Fruit fly (Drosophila melanogaster) whole organism, embryonic: ENCODE measurements around the gene Pino.

Source experiments
- ATbp ChIP-seq: fragments of 200-800 bp; sonication (Bioruptor generic); optimal IDR thresholded peaks from 2 replicates; lab custom pipeline; 2017; ENCODE audit warnings: missing biosample characterization, mild to moderate bottlenecking, missing genetic modification characterization, missing genetic modification reagents
- C15 ChIP-seq: fragments of 200-800 bp; sonication (Bioruptor generic); IDR thresholded peaks from 3 replicates; pipeline ENCODE4 v1.3.6; 2022; ENCODE audit warnings: missing biosample characterization, missing genetic modification characterization
- CG10267 ChIP-seq: fragments of 200-800 bp; sonication (Bioruptor generic); optimal IDR thresholded peaks from 2 replicates; lab custom pipeline; 2018; ENCODE audit warnings: missing biosample characterization, mild to moderate bottlenecking, missing genetic modification characterization, moderate library complexity
- CG10462 ChIP-seq: fragments of 200-800 bp; sonication (Bioruptor generic); optimal IDR thresholded peaks from 2 replicates; lab custom pipeline; 2016; ENCODE audit warnings: missing biosample characterization, missing genetic modification characterization
- CG10565 ChIP-seq: fragments of 200-800 bp; sonication (Bioruptor generic); optimal IDR thresholded peaks from 3 replicates; lab custom pipeline; 2016; ENCODE audit warnings: missing biosample characterization, mild to moderate bottlenecking, missing genetic modification characterization
- CG10979 ChIP-seq: fragments of 200-800 bp; sonication (Bioruptor generic); optimal IDR thresholded peaks from 2 replicates; lab custom pipeline; 2018; ENCODE audit warnings: missing biosample characterization, mild to moderate bottlenecking, missing genetic modification characterization, moderate library complexity
- CG15479 ChIP-seq: fragments of 200-800 bp; sonication (Bioruptor generic); optimal IDR thresholded peaks from 3 replicates; lab custom pipeline; 2019; ENCODE audit warnings: missing biosample characterization, mild to moderate bottlenecking, missing genetic modification characterization, moderate library complexity
- CG16815 ChIP-seq: fragments of 200-800 bp; sonication (Bioruptor generic); optimal IDR thresholded peaks from 3 replicates; lab custom pipeline; 2017; ENCODE audit warnings: missing biosample characterization, mild to moderate bottlenecking, missing genetic modification characterization
- CG18011 ChIP-seq: fragments of 200-800 bp; sonication (Bioruptor generic); optimal IDR thresholded peaks from 2 replicates; lab custom pipeline; 2017; ENCODE audit warnings: missing biosample characterization, missing genetic modification characterization, mild to moderate bottlenecking, moderate library complexity, missing genotype
- CG2199 ChIP-seq: fragments of 200-800 bp; sonication (Bioruptor generic); IDR thresholded peaks from 3 replicates; pipeline ENCODE4 v1.3.6; 2022; ENCODE audit warnings: missing biosample characterization, missing genetic modification characterization
- CG2875 ChIP-seq: fragments of 200-800 bp; sonication (Bioruptor generic); optimal IDR thresholded peaks from 2 replicates; lab custom pipeline; 2017; ENCODE audit warnings: missing biosample characterization, mild to moderate bottlenecking, missing genetic modification characterization, missing genetic modification reagents
- CG3065 ChIP-seq: fragments of 200-800 bp; sonication (Bioruptor generic); optimal IDR thresholded peaks from 2 replicates; lab custom pipeline; 2016; ENCODE audit warnings: missing biosample characterization, missing genetic modification characterization
- CG3163 ChIP-seq: fragments of 200-800 bp; sonication (Bioruptor generic); optimal IDR thresholded peaks from 3 replicates; lab custom pipeline; 2016; ENCODE audit warnings: missing biosample characterization, missing genetic modification characterization
- CG32772 ChIP-seq: fragments of 200-800 bp; sonication (Bioruptor generic); IDR thresholded peaks from 2 replicates; pipeline ENCODE4 v1.3.6; 2022; ENCODE audit warnings: missing biosample characterization, missing genetic modification characterization
- CG6654 ChIP-seq: fragments of 200-800 bp; sonication (Bioruptor generic); optimal IDR thresholded peaks from 2 replicates; lab custom pipeline; 2017; ENCODE audit warnings: missing biosample characterization, mild to moderate bottlenecking, missing genetic modification characterization
- CG6683 ChIP-seq: fragments of 200-800 bp; sonication (Bioruptor generic); optimal IDR thresholded peaks from 2 replicates; lab custom pipeline; 2017; ENCODE audit warnings: missing biosample characterization, mild to moderate bottlenecking, missing genetic modification characterization, missing genetic modification reagents
- CG8944 ChIP-seq: fragments of 200-800 bp; sonication (Bioruptor generic); optimal IDR thresholded peaks from 3 replicates; lab custom pipeline; 2016; ENCODE audit warnings: missing biosample characterization, missing genetic modification characterization
- CG9727 ChIP-seq: fragments of 200-800 bp; sonication (Bioruptor generic); optimal IDR thresholded peaks from 3 replicates; lab custom pipeline; 2017; ENCODE audit warnings: missing biosample characterization, mild to moderate bottlenecking, missing genetic modification characterization
- CHES-1-like ChIP-seq: fragments of 200-800 bp; sonication (Bioruptor generic); optimal IDR thresholded peaks from 2 replicates; lab custom pipeline; 2016; ENCODE audit warnings: missing biosample characterization, missing genetic modification characterization
- CTCF ChIP-seq: fragments of 200-800 bp; sonication (Bioruptor generic); optimal IDR thresholded peaks from 2 replicates; lab custom pipeline; 2017; ENCODE audit warnings: missing biosample characterization, mild to moderate bottlenecking, missing genetic modification characterization, moderate library complexity
- Camta ChIP-seq: fragments of 200-800 bp; sonication (Bioruptor generic); optimal IDR thresholded peaks from 2 replicates; lab custom pipeline; 2016; ENCODE audit warnings: missing biosample characterization, missing genetic modification characterization
- Dek ChIP-seq: fragments of 200-800 bp; sonication (Bioruptor generic); optimal IDR thresholded peaks from 3 replicates; lab custom pipeline; 2019; ENCODE audit warnings: missing biosample characterization, mild to moderate bottlenecking, missing genetic modification characterization, moderate library complexity
- Fer2 ChIP-seq: fragments of 200-800 bp; sonication (Bioruptor generic); optimal IDR thresholded peaks from 2 replicates; lab custom pipeline; 2018; ENCODE audit warnings: missing biosample characterization, mild to moderate bottlenecking, missing genetic modification characterization, moderate library complexity
- GATAe ChIP-seq: fragments of 200-800 bp; sonication (Bioruptor generic); conservative IDR thresholded peaks from 2 replicates; pipeline ENCODE4 v1.3.6; 2022; ENCODE audit warnings: missing biosample characterization, missing genetic modification characterization
- Gsc ChIP-seq: fragments of 200-800 bp; sonication (Bioruptor generic); IDR thresholded peaks from 2 replicates; pipeline ENCODE4 v1.3.6; 2022; ENCODE audit warnings: missing biosample characterization, missing genetic modification characterization
- HLH54F ChIP-seq: fragments of 200-800 bp; sonication (Bioruptor generic); optimal IDR thresholded peaks from 3 replicates; lab custom pipeline; 2016; ENCODE audit warnings: missing biosample characterization, missing genetic modification characterization
- Mad ChIP-seq: fragments of 200-800 bp; sonication (Bioruptor generic); optimal IDR thresholded peaks from 2 replicates; lab custom pipeline; 2016; ENCODE audit warnings: missing biosample characterization, missing genetic modification characterization
- Mes4 ChIP-seq: fragments of 200-800 bp; sonication (Bioruptor generic); optimal IDR thresholded peaks from 2 replicates; lab custom pipeline; 2016; ENCODE audit warnings: missing biosample characterization, missing genetic modification characterization
- NC2α ChIP-seq: fragments of 200-800 bp; sonication (Bioruptor generic); optimal IDR thresholded peaks from 2 replicates; lab custom pipeline; 2016; ENCODE audit warnings: missing biosample characterization, missing genetic modification characterization
- NfI ChIP-seq: fragments of 200-800 bp; sonication (Bioruptor generic); optimal IDR thresholded peaks from 3 replicates; lab custom pipeline; 2018; ENCODE audit warnings: missing biosample characterization, mild to moderate bottlenecking, missing genetic modification characterization, moderate library complexity
- PHDP ChIP-seq: fragments of 200-800 bp; sonication (Bioruptor generic); optimal IDR thresholded peaks from 3 replicates; lab custom pipeline; 2018; ENCODE audit warnings: missing biosample characterization, mild to moderate bottlenecking, missing genetic modification characterization, moderate library complexity
- Six4 ChIP-seq: fragments of 200-800 bp; sonication (Bioruptor generic); optimal IDR thresholded peaks from 2 replicates; lab custom pipeline; 2016; ENCODE audit warnings: missing biosample characterization, missing genetic modification characterization
- ato ChIP-seq: fragments of 200-800 bp; sonication (Bioruptor generic); IDR thresholded peaks from 2 replicates; pipeline ENCODE4 v1.3.6; 2022; ENCODE audit warnings: missing biosample characterization, missing genetic modification characterization; ENCODE audit not compliant: partially characterized antibody
- bab2 ChIP-seq: fragments of 200-800 bp; sonication (Bioruptor generic); optimal IDR thresholded peaks from 2 replicates; lab custom pipeline; 2016; ENCODE audit warnings: missing biosample characterization, missing genetic modification characterization
- chm ChIP-seq: fragments of 200-800 bp; sonication (Bioruptor generic); IDR thresholded peaks from 2 replicates; pipeline ENCODE4 v1.3.6; 2022; ENCODE audit warnings: missing biosample characterization, missing genetic modification characterization
- cwo ChIP-seq: fragments of 200-800 bp; sonication (Bioruptor generic); optimal IDR thresholded peaks from 3 replicates; lab custom pipeline; 2017; ENCODE audit warnings: missing biosample characterization, missing genetic modification characterization, mild to moderate bottlenecking, moderate library complexity, missing genetic modification reagents
- emc ChIP-seq: fragments of 200-800 bp; sonication (Bioruptor generic); optimal IDR thresholded peaks from 2 replicates; lab custom pipeline; 2016; ENCODE audit warnings: missing biosample characterization, missing genetic modification characterization
- eyg ChIP-seq: fragments of 200-800 bp; sonication (Bioruptor generic); optimal IDR thresholded peaks from 3 replicates; lab custom pipeline; 2016; ENCODE audit warnings: missing biosample characterization, missing genetic modification characterization
- gem ChIP-seq: fragments of 200-800 bp; sonication (Bioruptor generic); optimal IDR thresholded peaks from 2 replicates; lab custom pipeline; 2019; ENCODE audit warnings: missing biosample characterization, mild to moderate bottlenecking, missing genetic modification characterization, moderate library complexity
- her ChIP-seq: fragments of 200-800 bp; sonication (Bioruptor generic); optimal IDR thresholded peaks from 2 replicates; lab custom pipeline; 2016; ENCODE audit warnings: missing biosample characterization, missing genetic modification characterization
- insv ChIP-seq, 2 experiments: fragments of 200-800 bp; sonication (Bioruptor generic); optimal IDR thresholded peaks; 3 replicates each; lab custom pipeline; 2016 to 2018; ENCODE audit warnings: missing biosample characterization in 2 of 2, missing genetic modification characterization in 2 of 2
- klu ChIP-seq: fragments of 200-800 bp; sonication (Bioruptor generic); IDR thresholded peaks from 2 replicates; pipeline ENCODE4 v1.3.6; 2022; ENCODE audit warnings: missing biosample characterization, missing genetic modification characterization
- repo ChIP-seq: fragments of 200-800 bp; sonication (Bioruptor generic); optimal IDR thresholded peaks from 2 replicates; lab custom pipeline; 2016; ENCODE audit warnings: missing biosample characterization, missing genetic modification characterization
- sens-2 ChIP-seq: fragments of 200-800 bp; sonication (Bioruptor generic); IDR thresholded peaks from 2 replicates; pipeline ENCODE4 v1.3.6; 2022; ENCODE audit warnings: missing biosample characterization, missing genetic modification characterization
- shn ChIP-seq: fragments of 200-800 bp; sonication (Bioruptor generic); optimal IDR thresholded peaks from 3 replicates; lab custom pipeline; 2016; ENCODE audit warnings: missing biosample characterization, missing genetic modification characterization
- slou ChIP-seq: fragments of 200-800 bp; sonication (Bioruptor generic); optimal IDR thresholded peaks from 3 replicates; lab custom pipeline; 2016; ENCODE audit warnings: missing biosample characterization, missing genetic modification characterization
- slp2 ChIP-seq: fragments of 200-800 bp; sonication (Bioruptor generic); optimal IDR thresholded peaks from 2 replicates; lab custom pipeline; 2016; ENCODE audit warnings: missing biosample characterization, missing genetic modification characterization
- stwl ChIP-seq: fragments of 200-800 bp; sonication (Bioruptor generic); optimal IDR thresholded peaks from 3 replicates; lab custom pipeline; 2018; ENCODE audit warnings: missing biosample characterization, mild to moderate bottlenecking, missing genetic modification characterization, moderate library complexity
- sug ChIP-seq: fragments of 200-800 bp; optimal IDR thresholded peaks from 2 replicates; lab custom pipeline; 2019; ENCODE audit warnings: missing biosample characterization, mild to moderate bottlenecking, missing genetic modification characterization, moderate library complexity
- ttk ChIP-seq: fragments of 200-800 bp; sonication (Bioruptor generic); IDR thresholded peaks from 2 replicates; pipeline ENCODE4 v2.1.2; 2022; ENCODE audit warnings: missing biosample characterization, missing genetic modification characterization
- vfl ChIP-seq: fragments of 200-800 bp; sonication (Bioruptor generic); optimal IDR thresholded peaks from 2 replicates; lab custom pipeline; 2016; ENCODE audit warnings: missing biosample characterization, missing genetic modification characterization
- zen2 ChIP-seq: fragments of 200-800 bp; sonication (Bioruptor generic); IDR thresholded peaks from 3 replicates; pipeline ENCODE4 v1.3.6; 2022; ENCODE audit warnings: missing biosample characterization, missing genetic modification characterization; ENCODE audit not compliant: partially characterized antibody

Gene Pino

dm6 chr2L:1075753-1076152, 53.0 kb downstream of the Pino start (continued):
- TF ChIP-seq CG10462 (peak; percentile 89), vfl (GFP tag; lab: Kevin White, UChicago) (peak; percentile 76), Six4 (GFP tag; lab: Kevin White, UChicago) (peak; percentile 94), CG6654 (GFP tag; lab: Kevin White, UChicago) (peak; percentile 65), eyg (peak; percentile 84), ato (GFP tag; lab: Robert Waterston, UW) (no peak), zen2 (GFP tag; lab: Robert Waterston, UW) (no peak), CG6683 (GFP tag; lab: Kevin White, UChicago) (no peak), NC2α (peak; percentile 87), NfI (GFP tag; lab: Kevin White, UChicago) (peak; percentile 85), CG2199 (GFP tag; lab: Robert Waterston, UW) (peak; percentile 96), Camta (GFP tag; lab: Kevin White, UChicago) (peak; percentile 93), CHES-1-like (GFP tag; lab: Kevin White, UChicago) (peak; percentile 90), CG3065 (GFP tag; lab: Kevin White, UChicago) (peak; percentile 88), cwo (GFP tag; lab: Kevin White, UChicago) (peak; percentile 55), GATAe (GFP tag; lab: Robert Waterston, UW) (0 out of 2 replicates have a peak, but pooled peaks have one; percentile 30), Fer2 (tag; lab: Kevin White, UChicago) (peak; percentile 15), ATbp (GFP tag; lab: Kevin White, UChicago) (peak; percentile 94), CG18011 (GFP tag; lab: Kevin White, UChicago) (peak; percentile 51), HLH54F (peak; percentile 87), CG15479 (GFP tag; lab: Kevin White, UChicago) (no peak), CG10267 (tag; lab: Kevin White, UChicago) (peak; percentile 84), gem (tag; lab: Kevin White, UChicago) (peak; percentile 96), Mad (peak; percentile 88), CG10979 (tag; lab: Kevin White, UChicago) (peak; percentile 95), CG8944 (GFP tag; lab: Kevin White, UChicago) (peak; percentile 96), ttk (GFP tag; lab: Robert Waterston, UW) (peak; percentile 96), CG9727 (peak; percentile 92), shn (GFP tag; lab: Kevin White, UChicago) (peak; percentile 93), insv (GFP tag; optimal IDR thresholded peaks at IDR 0.05; lab: Kevin White, UChicago) (no peak), sug (tag; lab: Kevin White, UChicago) (peak; percentile 50), her (GFP tag; lab: Kevin White, UChicago) (peak; percentile 90), Gsc (GFP tag; lab: Robert Waterston, UW) (peak; percentile 90), Dek (tag; lab: Kevin White, UChicago) (peak; percentile 58), PHDP (peak; percentile 86), CG2875 (GFP tag; lab: Kevin White, UChicago) (peak; percentile 92), slou (GFP tag; lab: Kevin White, UChicago) (peak; percentile 71), CG32772 (GFP tag; lab: Robert Waterston, UW) (peak; percentile 95), Mes4 (GFP tag; lab: Kevin White, UChicago) (peak; percentile 95), CG16815 (peak; percentile 92), repo (peak; percentile 89), klu (GFP tag; lab: Robert Waterston, UW) (peak; percentile 75), CTCF (GFP tag; lab: Kevin White, UChicago) (peak; percentile 42), stwl (tag; lab: Kevin White, UChicago) (peak; percentile 44), slp2 (GFP tag; lab: Kevin White, UChicago) (peak; percentile 94), CG3163 (GFP tag; lab: Kevin White, UChicago) (peak; percentile 79), C15 (GFP tag; lab: Robert Waterston, UW) (peak; percentile 14; the same call in 1 of the 3 replicates), bab2 (GFP tag; lab: Kevin White, UChicago) (peak; percentile 93), sens-2 (GFP tag; lab: Robert Waterston, UW) (peak; percentile 92), chm (GFP tag; lab: Robert Waterston, UW) (peak; percentile 97), emc (GFP tag; lab: Kevin White, UChicago) (peak; percentile 42), CG10565 (GFP tag; lab: Kevin White, UChicago) (peak; percentile 41)
